Worm (Caenorhabditis elegans) whole organism, L2 larva: ENCODE data around the gene mlc-7.

Experiments used
- C34F6.9 ChIP-seq: fragments of 150-350 bp; optimal IDR thresholded peaks from 2 replicates; lab custom pipeline; 2014; ENCODE audit warnings: missing biosample characterization, missing genetic modification characterization
- F13H6.1 ChIP-seq: sonication (generic microtip); optimal IDR thresholded peaks from 2 replicates; lab custom pipeline; 2016; ENCODE audit warnings: missing genetic modification characterization, missing compliant biosample characterization
- Y55F3AM.14 ChIP-seq: fragments of 200-800 bp; sonication (Bioruptor generic); optimal IDR thresholded peaks from 2 replicates; lab custom pipeline; 2018; ENCODE audit warnings: mild to moderate bottlenecking, missing genetic modification characterization, missing compliant biosample characterization
- ZK546.5 ChIP-seq: sonication (generic microtip); optimal IDR thresholded peaks from 2 replicates; lab custom pipeline; 2017; ENCODE audit warnings: missing biosample characterization, missing genetic modification characterization
- alr-1 ChIP-seq: fragments of 150-350 bp; optimal IDR thresholded peaks from 2 replicates; lab custom pipeline; 2014; ENCODE audit warnings: missing biosample characterization, missing genetic modification characterization
- aly-2 ChIP-seq: fragments of 150-350 bp; optimal IDR thresholded peaks from 2 replicates; lab custom pipeline; 2014; ENCODE audit warnings: missing biosample characterization, missing genetic modification characterization
- ama-1 ChIP-seq: fragments of 150-350 bp; optimal IDR thresholded peaks from 2 replicates; lab custom pipeline; 2018; ENCODE audit warnings: inconsistent platforms
- blmp-1 ChIP-seq: sonication (generic microtip); optimal IDR thresholded peaks from 2 replicates; lab custom pipeline; 2017; ENCODE audit warnings: missing genetic modification characterization, mild to moderate bottlenecking, missing compliant biosample characterization, antibody characterized with exemption, moderate library complexity; ENCODE audit not compliant: insufficient read depth
- ceh-16 ChIP-seq: fragments of 150-350 bp; optimal IDR thresholded peaks from 2 replicates; lab custom pipeline; 2014; ENCODE audit warnings: missing biosample characterization, missing genetic modification characterization
- ceh-82 ChIP-seq: fragments of 150-350 bp; optimal IDR thresholded peaks from 2 replicates; lab custom pipeline; 2014; ENCODE audit warnings: missing biosample characterization, missing genetic modification characterization
- crh-2 ChIP-seq: sonication (generic microtip); optimal IDR thresholded peaks from 2 replicates; lab custom pipeline; 2017; ENCODE audit warnings: missing biosample characterization, missing genetic modification characterization
- dmd-4 ChIP-seq: sonication (generic microtip); optimal IDR thresholded peaks from 2 replicates; lab custom pipeline; 2017; ENCODE audit warnings: missing biosample characterization, missing genetic modification characterization
- elt-1 ChIP-seq: fragments of 150-350 bp; optimal IDR thresholded peaks from 2 replicates; lab custom pipeline; 2014; ENCODE audit warnings: missing biosample characterization, missing genetic modification characterization
- fos-1 ChIP-seq: fragments of 150-350 bp; optimal IDR thresholded peaks from 2 replicates; lab custom pipeline; 2014; ENCODE audit warnings: missing biosample characterization, missing genetic modification characterization
- gmeb-1 ChIP-seq: fragments of 150-350 bp; optimal IDR thresholded peaks from 2 replicates; lab custom pipeline; 2014; ENCODE audit warnings: missing biosample characterization, missing genetic modification characterization
- lin-39 ChIP-seq: fragments of 150-350 bp; optimal IDR thresholded peaks from 2 replicates; lab custom pipeline; 2014; ENCODE audit warnings: missing biosample characterization, missing genetic modification reagents, missing genetic modification characterization
- lsy-2 ChIP-seq, 2 experiments: fragments of 150-350 bp in 1 of 2; sonication (generic microtip) in 1 of 2; optimal IDR thresholded peaks; 2 replicates each; lab custom pipeline; 2014 to 2017; ENCODE audit warnings: missing biosample characterization in 2 of 2, missing genetic modification characterization in 2 of 2
- mab-5 ChIP-seq: fragments of 150-350 bp; optimal IDR thresholded peaks from 2 replicates; lab custom pipeline; 2014; ENCODE audit warnings: missing biosample characterization, missing genetic modification characterization
- nhr-10 ChIP-seq: sonication (generic microtip); optimal IDR thresholded peaks from 2 replicates; lab custom pipeline; 2017; ENCODE audit warnings: missing biosample characterization, missing genetic modification characterization
- nhr-12 ChIP-seq: fragments of 150-350 bp; optimal IDR thresholded peaks from 2 replicates; lab custom pipeline; 2014; ENCODE audit warnings: missing biosample characterization, missing genetic modification characterization
- nhr-129 ChIP-seq: fragments of 150-350 bp; optimal IDR thresholded peaks from 2 replicates; lab custom pipeline; 2014; ENCODE audit warnings: missing biosample characterization, missing genetic modification characterization
- nhr-21 ChIP-seq: fragments of 150-350 bp; optimal IDR thresholded peaks from 2 replicates; lab custom pipeline; 2014; ENCODE audit warnings: missing biosample characterization, missing genetic modification characterization
- nhr-23 ChIP-seq: fragments of 150-350 bp; optimal IDR thresholded peaks from 2 replicates; lab custom pipeline; 2014; ENCODE audit warnings: missing biosample characterization, missing genetic modification reagents, missing genetic modification characterization
- nhr-25 ChIP-seq: fragments of 150-350 bp; sonication (generic microtip); optimal IDR thresholded peaks from 3 replicates; lab custom pipeline; 2014; ENCODE audit warnings: missing biosample characterization, missing genetic modification characterization
- nhr-6 ChIP-seq: fragments of 150-350 bp; optimal IDR thresholded peaks from 2 replicates; lab custom pipeline; 2014; ENCODE audit warnings: missing biosample characterization, missing genetic modification characterization
- nhr-77 ChIP-seq: fragments of 150-350 bp; optimal IDR thresholded peaks from 2 replicates; lab custom pipeline; 2014; ENCODE audit warnings: missing biosample characterization, missing genetic modification characterization
- peb-1 ChIP-seq: fragments of 150-350 bp; optimal IDR thresholded peaks from 2 replicates; lab custom pipeline; 2014; ENCODE audit warnings: missing biosample characterization, missing genetic modification characterization
- sem-4 ChIP-seq: fragments of 150-350 bp; optimal IDR thresholded peaks from 2 replicates; lab custom pipeline; 2014; ENCODE audit warnings: missing biosample characterization, missing genetic modification reagents, missing genetic modification characterization
- sma-3 ChIP-seq: sonication (generic microtip); optimal IDR thresholded peaks from 2 replicates; lab custom pipeline; 2016; ENCODE audit warnings: missing genetic modification reagents, missing genetic modification characterization, missing compliant biosample characterization
- sma-9 ChIP-seq, 2 experiments: fragments of 150-350 bp in 1 of 2; sonication (generic microtip) in 1 of 2; optimal IDR thresholded peaks; 2 replicates each; lab custom pipeline; 2014 to 2016; ENCODE audit warnings: missing genetic modification characterization in 2 of 2, mild to moderate bottlenecking in 1 of 2, missing biosample characterization in 1 of 2, missing compliant biosample characterization in 1 of 2, missing genetic modification reagents in 1 of 2, moderate library complexity in 1 of 2
- snpc-4 ChIP-seq: fragments of 150-350 bp; optimal IDR thresholded peaks from 2 replicates; lab custom pipeline; 2014; ENCODE audit warnings: missing biosample characterization, missing genetic modification characterization
- unc-39 ChIP-seq: fragments of 150-350 bp; optimal IDR thresholded peaks from 2 replicates; lab custom pipeline; 2014; ENCODE audit warnings: missing biosample characterization, missing genetic modification characterization
- zag-1 ChIP-seq: fragments of 150-350 bp; optimal IDR thresholded peaks from 2 replicates; lab custom pipeline; 2014; ENCODE audit warnings: missing biosample characterization, missing genetic modification characterization
- ztf-1 ChIP-seq: fragments of 200-800 bp; sonication (Bioruptor generic); conservative IDR thresholded peaks from 2 replicates; pipeline ENCODE4 v1.3.6; 2022; ENCODE audit warnings: missing genetic modification characterization, missing compliant biosample characterization
- ztf-11 ChIP-seq: sonication (generic microtip); optimal IDR thresholded peaks from 2 replicates; lab custom pipeline; 2017; ENCODE audit warnings: missing biosample characterization, missing genetic modification characterization
- ztf-4 ChIP-seq: fragments of 150-350 bp; optimal IDR thresholded peaks from 2 replicates; lab custom pipeline; 2014; ENCODE audit warnings: missing biosample characterization, missing genetic modification characterization

Gene mlc-7

DNA sequence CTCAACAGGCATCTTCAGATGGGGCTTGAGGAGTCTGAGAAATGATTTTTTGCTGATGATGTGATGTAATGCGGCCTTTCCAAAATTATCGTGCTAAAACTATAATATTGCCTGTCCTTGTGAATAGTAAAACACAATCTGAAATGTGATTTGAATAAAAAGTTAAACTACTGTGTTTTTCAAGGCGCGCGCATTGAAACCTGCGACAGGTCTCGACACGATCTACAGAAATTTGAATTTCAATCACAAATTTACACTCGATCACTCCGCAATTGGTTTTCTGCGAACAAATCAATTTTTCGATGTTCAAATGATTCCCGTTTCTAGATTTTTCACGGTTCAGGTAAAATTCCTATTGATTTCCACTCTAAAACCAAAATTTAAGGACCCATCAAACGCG is 4.4 kb downstream of the mlc-7 start, which contains the start of gene toca-2:
Gene toca-2, plus strand, starts transcription at position 208 of the 400 bp plus-strand sequence.
- no peak for TF ChIP-seq elt-1 (tag; lab: Kevin White, UChicago)
- TF ChIP-seq nhr-23 (tag; lab: Kevin White, UChicago) = no peak

DNA sequence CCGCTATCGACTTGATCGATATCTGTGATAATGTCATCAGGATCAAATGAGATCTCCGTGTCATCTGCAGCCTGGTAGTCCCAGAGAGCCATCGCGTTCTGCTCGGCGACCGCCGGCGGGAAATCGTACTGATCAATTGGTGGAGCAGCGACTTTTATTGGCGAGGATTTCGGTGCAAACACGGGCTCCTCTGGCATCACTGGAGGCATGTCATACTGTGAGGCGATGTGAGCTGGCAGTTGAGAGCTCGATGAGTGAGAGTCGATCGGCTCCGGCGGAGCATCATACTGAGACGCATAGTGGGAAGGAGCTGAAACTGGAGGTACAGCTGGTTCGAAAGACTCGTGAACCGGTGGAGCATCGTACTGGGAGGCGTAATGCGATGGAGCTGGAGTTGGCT is 8.4 kb downstream of the mlc-7 start:
- no peak for TF ChIP-seq nhr-6 (tag; lab: Kevin White, UChicago)

DNA sequence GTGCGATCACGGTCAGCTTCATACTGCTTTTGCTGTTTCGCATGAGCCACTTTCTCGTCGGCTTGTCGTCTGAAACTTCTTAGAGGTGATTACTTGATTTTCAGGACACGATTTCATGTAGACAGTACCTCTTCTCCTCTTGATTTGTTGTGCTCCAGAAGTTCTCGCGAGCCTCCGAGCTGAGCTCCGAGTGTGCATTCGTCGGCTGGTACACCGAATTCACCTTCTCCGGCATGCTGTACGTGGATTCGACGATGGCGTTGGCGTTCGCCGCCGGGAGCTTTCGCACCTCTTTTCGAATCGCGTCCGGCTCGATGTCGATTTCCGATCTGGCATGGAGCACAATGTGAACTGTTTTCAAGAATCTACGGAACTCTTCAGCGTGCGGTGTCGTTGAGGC is 9.8 kb downstream of the mlc-7 start:
- TF ChIP-seq Y55F3AM.14 (GFP tag; lab: Kevin White, UChicago) (no peak), unc-39 (tag; lab: Kevin White, UChicago) (no peak), blmp-1 (tag; lab: Kevin White, UChicago) (no peak), nhr-25 (tag; lab: Kevin White, UChicago) (no peak), snpc-4 (tag; lab: Kevin White, UChicago) (no peak), sma-3 (GFP tag; lab: Kevin White, UChicago) (no peak), ceh-16 (tag; lab: Kevin White, UChicago) (no peak), nhr-77 (tag; lab: Kevin White, UChicago) (no peak)

DNA sequence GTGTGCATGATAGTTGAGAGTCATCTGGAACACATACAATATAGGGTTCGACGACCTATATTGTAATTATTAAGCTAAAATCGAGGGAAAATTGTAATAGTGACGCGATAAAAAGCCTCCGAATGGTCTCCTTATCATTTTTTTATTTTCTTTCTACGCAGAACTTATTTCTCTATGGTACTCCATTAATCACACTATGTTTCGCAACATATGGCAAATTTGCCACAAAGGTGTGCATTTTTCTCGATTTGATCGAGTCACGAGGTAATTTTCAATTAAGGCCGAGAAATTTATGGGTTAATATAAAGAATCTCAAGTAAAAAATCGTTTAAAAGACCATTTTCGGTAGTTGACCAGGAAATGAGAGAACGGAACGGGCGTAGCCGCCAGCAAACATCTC is 10.8 kb downstream of the mlc-7 start, which contains the start of gene dbn-1:
Gene dbn-1, minus strand, starts transcription at position 24 of the 400 bp plus-strand sequence.
- TF ChIP-seq sma-9 (GFP tag; optimal IDR thresholded peaks at IDR 0.05; lab: Kevin White, UChicago) (peak; percentile 31), sma-9 (tag; optimal IDR thresholded peaks at IDR 0.05; lab: Kevin White, UChicago) (no peak), lsy-2 (tag; optimal IDR thresholded peaks at IDR 0.05; lab: Kevin White, UChicago) (no peak), fos-1 (peak; percentile 75), ceh-82 (tag; lab: Kevin White, UChicago) (no peak), crh-2 (tag; lab: Kevin White, UChicago) (peak; percentile 38)

DNA sequence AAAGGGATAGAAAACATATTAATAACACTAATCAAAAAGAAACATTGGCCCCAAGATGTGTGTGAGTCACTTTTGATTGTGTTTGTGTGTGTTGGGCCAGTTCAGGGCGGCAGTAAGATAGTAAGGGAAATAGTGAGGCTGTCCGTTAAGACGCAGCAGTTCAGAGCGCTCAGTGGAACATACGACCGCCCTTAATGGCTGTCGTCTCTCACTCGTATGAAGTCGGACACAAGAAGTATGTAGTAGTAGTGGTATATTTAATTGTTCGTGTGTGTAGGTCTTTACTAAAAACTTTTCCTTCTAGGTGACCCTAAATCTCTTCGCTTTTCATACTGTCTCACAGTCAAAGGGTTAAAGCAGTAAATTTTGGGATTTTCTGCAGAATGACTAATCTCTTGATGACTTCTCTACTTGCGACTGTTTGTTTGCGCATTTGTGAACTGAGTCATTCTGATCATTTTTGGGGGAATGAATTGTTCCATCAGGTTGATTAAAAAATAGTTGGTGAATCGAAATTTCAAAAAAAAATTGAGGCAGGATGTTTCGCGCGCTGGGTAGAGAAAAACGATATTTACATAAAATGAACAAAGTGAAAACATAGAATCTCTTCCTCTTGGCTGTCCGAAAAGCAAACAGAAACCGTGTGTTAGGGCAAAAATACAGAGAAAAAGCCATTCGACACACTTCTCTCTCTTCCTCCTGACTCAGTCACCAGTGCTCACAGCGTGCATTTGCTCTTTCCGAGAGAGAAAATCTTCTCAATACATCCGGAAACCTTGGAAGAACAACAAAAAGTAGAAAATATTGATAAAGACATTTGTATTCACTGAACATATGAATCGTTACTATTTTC is 12.2 kb downstream of the mlc-7 start:
- no peak for TF ChIP-seq ZK546.5 (tag; lab: Kevin White, UChicago)
- TF ChIP-seq F13H6.1 (tag; lab: Kevin White, UChicago) = peak; percentile 10
- no peak for TF ChIP-seq lin-39 (tag; lab: Kevin White, UChicago)
- TF ChIP-seq crh-2 (tag; lab: Kevin White, UChicago) = peak; percentile 46
- no peak for TF ChIP-seq ztf-11
- no peak for TF ChIP-seq ceh-16 (tag; lab: Kevin White, UChicago)
- TF ChIP-seq nhr-21 (tag; lab: Kevin White, UChicago) = no peak
- no peak for TF ChIP-seq peb-1 (tag; lab: Kevin White, UChicago)
- no peak for TF ChIP-seq nhr-77 (tag; lab: Kevin White, UChicago)
- no peak for TF ChIP-seq nhr-6 (tag; lab: Kevin White, UChicago)
- TF ChIP-seq unc-39 (tag; lab: Kevin White, UChicago) = no peak
- no peak for TF ChIP-seq zag-1
- TF ChIP-seq sma-3 (GFP tag; lab: Kevin White, UChicago) = peak; percentile 47
- TF ChIP-seq fos-1 = peak; percentile 90
- TF ChIP-seq aly-2 (tag; lab: Kevin White, UChicago) = no peak
- TF ChIP-seq nhr-25 (tag; lab: Kevin White, UChicago) = peak; percentile 53
- no peak for TF ChIP-seq gmeb-1 (tag; lab: Kevin White, UChicago)
- peak; percentile 56 for TF ChIP-seq blmp-1 (tag; lab: Kevin White, UChicago)
- peak; percentile 46 for TF ChIP-seq snpc-4 (tag; lab: Kevin White, UChicago)
- TF ChIP-seq elt-1 (tag; lab: Kevin White, UChicago) = no peak
- no peak for TF ChIP-seq sem-4 (tag; lab: Kevin White, UChicago)
- no peak for TF ChIP-seq ztf-4
- no peak for TF ChIP-seq ceh-82 (tag; lab: Kevin White, UChicago)
- TF ChIP-seq nhr-129 (tag; lab: Kevin White, UChicago) = peak; percentile 54
- no peak for TF ChIP-seq nhr-10 (tag; lab: Kevin White, UChicago)
- TF ChIP-seq sma-9 (GFP tag; optimal IDR thresholded peaks at IDR 0.05; lab: Kevin White, UChicago) = peak; percentile 10
- TF ChIP-seq sma-9 (tag; optimal IDR thresholded peaks at IDR 0.05; lab: Kevin White, UChicago) = no peak
- peak; percentile 18 for TF ChIP-seq Y55F3AM.14 (GFP tag; lab: Kevin White, UChicago)
- TF ChIP-seq alr-1 = no peak
- peak in 1 of 2 experiments; percentile 1 for TF ChIP-seq lsy-2 (tag; optimal IDR thresholded peaks at IDR 0.05; lab: Kevin White, UChicago)
- no peak for TF ChIP-seq C34F6.9
- TF ChIP-seq mab-5 = no peak
- TF ChIP-seq ztf-1 (GFP tag; lab: Robert Waterston, UW) = no peak
- TF ChIP-seq nhr-12 = no peak
- no peak for TF ChIP-seq dmd-4
- no peak for TF ChIP-seq ama-1 (lab: Kevin White, UChicago)
- TF ChIP-seq, all 48 proteins: peak for 11
